Worm (Caenorhabditis elegans) whole organism, late embryonic: ENCODE results near the gene F56H11.2.

Source experiments
- K02D7.2 ChIP-seq: sonication (generic microtip); optimal IDR thresholded peaks from 2 replicates; lab custom pipeline; 2017; ENCODE audit warnings: mild to moderate bottlenecking, missing genetic modification characterization, missing compliant biosample characterization
- K09A11.1 ChIP-seq: sonication (generic microtip); optimal IDR thresholded peaks from 2 replicates; lab custom pipeline; 2017; ENCODE audit warnings: antibody characterized with exemption, mild to moderate bottlenecking, missing genetic modification characterization, missing compliant biosample characterization; ENCODE audit not compliant: insufficient read depth
- Y22D7AL.16 ChIP-seq: sonication (generic microtip); optimal IDR thresholded peaks from 2 replicates; lab custom pipeline; 2016; ENCODE audit warnings: missing genetic modification characterization, missing compliant biosample characterization
- ahr-1 ChIP-seq: sonication (generic microtip); optimal IDR thresholded peaks from 2 replicates; lab custom pipeline; 2016; ENCODE audit warnings: missing genetic modification characterization, missing compliant biosample characterization
- ceh-14 ChIP-seq: sonication (generic microtip); optimal IDR thresholded peaks from 2 replicates; lab custom pipeline; 2016; ENCODE audit warnings: missing genotype, missing genetic modification characterization, missing compliant biosample characterization
- ceh-18 ChIP-seq: sonication (generic microtip); optimal IDR thresholded peaks from 2 replicates; lab custom pipeline; 2016; ENCODE audit warnings: missing genetic modification characterization, missing compliant biosample characterization
- ceh-2 ChIP-seq: sonication (generic microtip); optimal IDR thresholded peaks from 2 replicates; lab custom pipeline; 2016; ENCODE audit warnings: missing genotype, missing genetic modification characterization, missing compliant biosample characterization
- ceh-22 ChIP-seq: sonication (generic microtip); optimal IDR thresholded peaks from 2 replicates; lab custom pipeline; 2017; ENCODE audit warnings: missing biosample characterization, missing genetic modification characterization
- ceh-24 ChIP-seq: sonication (generic microtip); optimal IDR thresholded peaks from 2 replicates; lab custom pipeline; 2016; ENCODE audit warnings: mild to moderate bottlenecking, missing genetic modification characterization, missing compliant biosample characterization
- ceh-31 ChIP-seq: sonication (generic microtip); optimal IDR thresholded peaks from 2 replicates; lab custom pipeline; 2016; ENCODE audit warnings: missing genetic modification characterization, missing compliant biosample characterization
- ceh-34 ChIP-seq: sonication (generic microtip); optimal IDR thresholded peaks from 2 replicates; lab custom pipeline; 2016; ENCODE audit warnings: mild to moderate bottlenecking, missing genetic modification characterization, missing compliant biosample characterization
- ceh-6 ChIP-seq: fragments of 200-800 bp; sonication (Bioruptor generic); optimal IDR thresholded peaks from 2 replicates; lab custom pipeline; 2018; ENCODE audit warnings: mild to moderate bottlenecking, missing genetic modification characterization, missing compliant biosample characterization
- ceh-9 ChIP-seq: sonication (generic microtip); optimal IDR thresholded peaks from 2 replicates; lab custom pipeline; 2016; ENCODE audit warnings: mild to moderate bottlenecking, missing genetic modification characterization, inconsistent platforms, missing compliant biosample characterization
- dve-1 ChIP-seq: sonication (generic microtip); optimal IDR thresholded peaks from 2 replicates; lab custom pipeline; 2017; ENCODE audit warnings: antibody characterized with exemption, mild to moderate bottlenecking, missing genetic modification characterization, missing compliant biosample characterization
- elt-2 ChIP-seq: sonication (generic microtip); optimal IDR thresholded peaks from 2 replicates; lab custom pipeline; 2016; ENCODE audit warnings: missing genetic modification reagents, missing genetic modification characterization, missing compliant biosample characterization
- eyg-1 ChIP-seq: sonication (generic microtip); optimal IDR thresholded peaks from 2 replicates; lab custom pipeline; 2016; ENCODE audit warnings: missing genotype, missing genetic modification characterization, missing compliant biosample characterization
- fax-1 ChIP-seq: sonication (generic microtip); optimal IDR thresholded peaks from 2 replicates; lab custom pipeline; 2016; ENCODE audit warnings: missing genotype, missing genetic modification characterization, missing compliant biosample characterization
- fkh-10 ChIP-seq: fragments of 150-350 bp; optimal IDR thresholded peaks from 2 replicates; lab custom pipeline; 2014; ENCODE audit warnings: missing biosample characterization, missing genetic modification reagents, missing genetic modification characterization
- fkh-6 ChIP-seq: sonication (generic microtip); optimal IDR thresholded peaks from 2 replicates; lab custom pipeline; 2016; ENCODE audit warnings: missing genetic modification characterization, missing compliant biosample characterization
- hlh-8 ChIP-seq: sonication (generic microtip); optimal IDR thresholded peaks from 2 replicates; lab custom pipeline; 2016; ENCODE audit warnings: missing genotype, missing genetic modification characterization, missing compliant biosample characterization
- lim-6 ChIP-seq: sonication (generic microtip); optimal IDR thresholded peaks from 2 replicates; lab custom pipeline; 2016; ENCODE audit warnings: missing genetic modification characterization, missing compliant biosample characterization
- nhr-11 ChIP-seq: fragments of 150-350 bp; optimal IDR thresholded peaks from 2 replicates; lab custom pipeline; 2014; ENCODE audit warnings: missing biosample characterization, missing genetic modification characterization
- nhr-232 ChIP-seq: sonication (generic microtip); optimal IDR thresholded peaks from 2 replicates; lab custom pipeline; 2016; ENCODE audit warnings: missing genetic modification characterization, missing compliant biosample characterization
- npax-4 ChIP-seq: sonication (generic microtip); optimal IDR thresholded peaks from 2 replicates; lab custom pipeline; 2016; ENCODE audit warnings: missing genetic modification characterization, missing compliant biosample characterization
- pag-3 ChIP-seq: sonication (generic microtip); optimal IDR thresholded peaks from 2 replicates; lab custom pipeline; 2016; ENCODE audit warnings: missing compliant biosample characterization, missing genetic modification characterization, borderline replicate concordance
- pha-2 ChIP-seq: sonication (generic microtip); optimal IDR thresholded peaks from 2 replicates; lab custom pipeline; 2017; ENCODE audit warnings: mild to moderate bottlenecking, missing genetic modification characterization, missing compliant biosample characterization
- pqm-1 ChIP-seq: sonication (generic microtip); optimal IDR thresholded peaks from 2 replicates; lab custom pipeline; 2016; ENCODE audit warnings: missing genetic modification characterization, missing compliant biosample characterization
- rnt-1 ChIP-seq: sonication (generic microtip); optimal IDR thresholded peaks from 2 replicates; lab custom pipeline; 2016; ENCODE audit warnings: missing genetic modification characterization, missing compliant biosample characterization
- sox-4 ChIP-seq: sonication (generic microtip); optimal IDR thresholded peaks from 2 replicates; lab custom pipeline; 2017; ENCODE audit warnings: mild to moderate bottlenecking, missing genetic modification characterization, inconsistent platforms, missing compliant biosample characterization
- tbx-2 ChIP-seq: sonication (generic microtip); optimal IDR thresholded peaks from 2 replicates; lab custom pipeline; 2016; ENCODE audit warnings: missing genetic modification characterization, missing compliant biosample characterization
- tbx-7 ChIP-seq: sonication (generic microtip); optimal IDR thresholded peaks from 2 replicates; lab custom pipeline; 2016; ENCODE audit warnings: missing genotype, missing genetic modification characterization, missing compliant biosample characterization
- ttx-3 ChIP-seq: sonication (generic microtip); optimal IDR thresholded peaks from 2 replicates; lab custom pipeline; 2016; ENCODE audit warnings: missing genetic modification reagents, missing genetic modification characterization, missing compliant biosample characterization
- unc-3 ChIP-seq, 2 experiments: fragments of 200-800 bp in 1 of 2; sonication (Bioruptor generic) in 1 of 2; sonication (generic microtip) in 1 of 2; conservative IDR thresholded peaks in 1 of 2; optimal IDR thresholded peaks in 1 of 2; 2 replicates each; pipeline versions ENCODE4 v1.3.6 to Lab custom; 2016 to 2022; ENCODE audit warnings: missing compliant biosample characterization in 2 of 2, missing genetic modification characterization in 2 of 2, missing genetic modification reagents in 1 of 2
- unc-55 ChIP-seq: sonication (generic microtip); optimal IDR thresholded peaks from 2 replicates; lab custom pipeline; 2017; ENCODE audit warnings: missing biosample characterization, missing genetic modification reagents, missing genetic modification characterization
- unc-86 ChIP-seq: sonication (generic microtip); optimal IDR thresholded peaks from 2 replicates; lab custom pipeline; 2016; ENCODE audit warnings: missing genetic modification characterization, missing compliant biosample characterization
- zip-5 ChIP-seq: sonication (generic microtip); optimal IDR thresholded peaks from 2 replicates; lab custom pipeline; 2016; ENCODE audit warnings: missing genetic modification characterization, missing compliant biosample characterization
- ztf-16 ChIP-seq: sonication (generic microtip); optimal IDR thresholded peaks from 2 replicates; lab custom pipeline; 2017; ENCODE audit warnings: missing genetic modification characterization, missing compliant biosample characterization

Gene F56H11.2

ce11 chrIV:9545986-9546385, 13.0 kb upstream of the F56H11.2 start, which contains the start of gene T05A1.5:
Gene T05A1.5 (plus strand): TSS chrIV:9546286.
- TF ChIP-seq tbx-7 (no peak), ceh-18 (no peak), eyg-1 (no peak), unc-3 (GFP tag; conservative IDR thresholded peaks at IDR 0.05; lab: Robert Waterston, UW) (no peak), unc-3 (tag; optimal IDR thresholded peaks at IDR 0.05; lab: Kevin White, UChicago) (no peak), sox-4 (no peak), ahr-1 (tag; lab: Kevin White, UChicago) (no peak), nhr-232 (no peak), tbx-2 (tag; lab: Kevin White, UChicago) (no peak)

ce11 chrIV:9540342-9540856, 7.4 kb upstream of the F56H11.2 start, which contains the start of gene fbl-1:
Gene fbl-1 (plus strand): TSS chrIV:9540806.
- TF ChIP-seq nhr-232 = no peak
- TF ChIP-seq unc-3 (GFP tag; conservative IDR thresholded peaks at IDR 0.05; lab: Robert Waterston, UW) = no peak
- no peak for TF ChIP-seq unc-3 (tag; optimal IDR thresholded peaks at IDR 0.05; lab: Kevin White, UChicago)
- no peak for TF ChIP-seq ceh-31 (tag; lab: Kevin White, UChicago)
- no peak for TF ChIP-seq pag-3
- no peak for TF ChIP-seq fkh-6 (tag; lab: Kevin White, UChicago)
- no peak for TF ChIP-seq nhr-11

- TF ChIP-seq lim-6 (tag; lab: Kevin White, UChicago) = no peak
- TF ChIP-seq pag-3 = no peak
- peak; percentile 96 for TF ChIP-seq unc-55 (GFP tag; lab: Kevin White, UChicago)
- TF ChIP-seq ceh-9 (tag; lab: Kevin White, UChicago) = no peak
- TF ChIP-seq ceh-34 (tag; lab: Kevin White, UChicago) = no peak
- no peak for TF ChIP-seq tbx-7
- no peak for TF ChIP-seq zip-5 (tag; lab: Kevin White, UChicago)
- no peak for TF ChIP-seq ceh-22 (tag; lab: Kevin White, UChicago)
- TF ChIP-seq unc-3 (GFP tag; conservative IDR thresholded peaks at IDR 0.05; lab: Robert Waterston, UW) = no peak
- TF ChIP-seq unc-3 (tag; optimal IDR thresholded peaks at IDR 0.05; lab: Kevin White, UChicago) = no peak
- no peak for TF ChIP-seq pha-2 (tag; lab: Kevin White, UChicago)
- peak; percentile 28 for TF ChIP-seq rnt-1 (tag; lab: Kevin White, UChicago)
- TF ChIP-seq Y22D7AL.16 = no peak
- peak; percentile 66 for TF ChIP-seq ceh-18
- TF ChIP-seq K09A11.1 = no peak
- TF ChIP-seq pqm-1 (tag; lab: Kevin White, UChicago) = no peak
- TF ChIP-seq K02D7.2 = no peak
- TF ChIP-seq fax-1 = no peak
- TF ChIP-seq hlh-8 (tag; lab: Kevin White, UChicago) = no peak
These were observed 5.2 kb upstream of the F56H11.2 start for ce11 chrIV:9538214-9538613.

ce11 chrIV:9537500-9537899, 4.5 kb upstream of the F56H11.2 start:
- TF ChIP-seq tbx-2 (tag; lab: Kevin White, UChicago) = no peak
- peak; percentile 2 for TF ChIP-seq elt-2 (tag; lab: Kevin White, UChicago)

ce11 chrIV:9536124-9536523, 3.2 kb upstream of the F56H11.2 start:
- TF ChIP-seq fkh-6 (tag; lab: Kevin White, UChicago) = no peak
- TF ChIP-seq fax-1 = no peak

- TF ChIP-seq ceh-14 (tag; lab: Kevin White, UChicago) (no peak), ztf-16 (no peak), ceh-24 (tag; lab: Kevin White, UChicago) (no peak), unc-86 (tag; lab: Kevin White, UChicago) (no peak), tbx-2 (tag; lab: Kevin White, UChicago) (no peak), npax-4 (no peak), eyg-1 (no peak), pag-3 (no peak), ceh-2 (tag; lab: Kevin White, UChicago) (no peak), nhr-11 (no peak), ttx-3 (no peak), unc-3 (GFP tag; conservative IDR thresholded peaks at IDR 0.05; lab: Robert Waterston, UW) (no peak), unc-3 (tag; optimal IDR thresholded peaks at IDR 0.05; lab: Kevin White, UChicago) (no peak), dve-1 (no peak), K09A11.1 (no peak), ceh-6 (GFP tag; lab: Kevin White, UChicago) (no peak), zip-5 (tag; lab: Kevin White, UChicago) (no peak), fkh-10 (no peak)
These were observed 2.1 kb upstream of the F56H11.2 start for ce11 chrIV:9535105-9535504.
